Fruit fly (Drosophila melanogaster) whole organism, embryonic: ENCODE data around the gene CG17224.

Source experiments
- Abd-B ChIP-seq: fragments of 200-800 bp; sonication (Bioruptor generic); optimal IDR thresholded peaks from 2 replicates; lab custom pipeline; 2018; ENCODE audit warnings: missing biosample characterization, mild to moderate bottlenecking, missing genetic modification characterization, moderate library complexity
- Ada2b ChIP-seq: fragments of 200-800 bp; sonication (Bioruptor generic); IDR thresholded peaks from 2 replicates; pipeline ENCODE4 v1.3.6; 2022; ENCODE audit warnings: missing biosample characterization, missing genetic modification characterization
- Atf6 ChIP-seq: fragments of 200-800 bp; sonication (Bioruptor generic); IDR thresholded peaks from 2 replicates; pipeline ENCODE4 v1.3.6; 2022; ENCODE audit warnings: missing biosample characterization, missing genetic modification characterization
- Bdp1 ChIP-seq: fragments of 200-800 bp; sonication (Bioruptor generic); optimal IDR thresholded peaks from 3 replicates; lab custom pipeline; 2016; ENCODE audit warnings: missing biosample characterization, missing genetic modification characterization
- Bteb2 ChIP-seq: fragments of 200-800 bp; sonication (Bioruptor generic); optimal IDR thresholded peaks from 2 replicates; lab custom pipeline; 2016; ENCODE audit warnings: missing biosample characterization, missing genetic modification characterization
- CG1647 ChIP-seq: fragments of 200-800 bp; sonication (Bioruptor generic); optimal IDR thresholded peaks from 3 replicates; lab custom pipeline; 2016; ENCODE audit warnings: missing biosample characterization, missing genetic modification characterization
- CG16779 ChIP-seq: fragments of 200-800 bp; sonication (Bioruptor generic); IDR thresholded peaks from 2 replicates; pipeline ENCODE4 v1.3.6; 2022; ENCODE audit warnings: missing biosample characterization, missing genetic modification characterization
- CG17328 ChIP-seq: fragments of 200-800 bp; sonication (Bioruptor generic); IDR thresholded peaks from 2 replicates; pipeline ENCODE4 v1.3.6; 2022; ENCODE audit warnings: missing biosample characterization, missing genetic modification characterization
- CG17612 ChIP-seq: fragments of 200-800 bp; sonication (Bioruptor generic); IDR thresholded peaks from 2 replicates; pipeline ENCODE4 v1.3.6; 2022; ENCODE audit warnings: missing biosample characterization, missing genetic modification characterization
- CG30403 ChIP-seq: fragments of 200-800 bp; sonication (Bioruptor generic); optimal IDR thresholded peaks from 3 replicates; lab custom pipeline; 2016; ENCODE audit warnings: missing biosample characterization, missing genetic modification characterization
- CG32532 ChIP-seq: fragments of 200-800 bp; sonication (Bioruptor generic); IDR thresholded peaks from 2 replicates; pipeline ENCODE4 v1.3.6; 2022; ENCODE audit warnings: missing biosample characterization, missing genetic modification characterization
- CG34224 ChIP-seq: fragments of 200-800 bp; sonication (Bioruptor generic); IDR thresholded peaks from 3 replicates; pipeline ENCODE4 v1.3.6; 2022; ENCODE audit warnings: missing biosample characterization, missing genetic modification characterization; ENCODE audit not compliant: partially characterized antibody
- CG3726 ChIP-seq: fragments of 200-800 bp; sonication (Bioruptor generic); IDR thresholded peaks from 3 replicates; pipeline ENCODE4, ENCODE4 v1.3.6; 2022; ENCODE audit warnings: missing biosample characterization, missing genetic modification characterization
- CG3847 ChIP-seq: fragments of 200-800 bp; sonication (Bioruptor generic); IDR thresholded peaks from 2 replicates; pipeline ENCODE4 v1.3.6; 2022; ENCODE audit warnings: missing biosample characterization, missing genetic modification characterization
- CG5245 ChIP-seq: fragments of 200-800 bp; sonication (Bioruptor generic); optimal IDR thresholded peaks from 3 replicates; lab custom pipeline; 2016; ENCODE audit warnings: missing biosample characterization, missing genetic modification characterization
- CG6272 ChIP-seq: fragments of 200-800 bp; sonication (Bioruptor generic); IDR thresholded peaks from 2 replicates; pipeline ENCODE4 v1.3.6; 2022; ENCODE audit warnings: missing biosample characterization, missing genetic modification characterization
- CG6813 ChIP-seq: fragments of 200-800 bp; sonication (Bioruptor generic); optimal IDR thresholded peaks from 2 replicates; lab custom pipeline; 2017; ENCODE audit warnings: missing biosample characterization, missing genetic modification characterization, mild to moderate bottlenecking, moderate library complexity, missing genetic modification reagents
- CG6854 ChIP-seq: fragments of 200-800 bp; sonication (Bioruptor generic); optimal IDR thresholded peaks from 3 replicates; lab custom pipeline; 2017; ENCODE audit warnings: missing biosample characterization, mild to moderate bottlenecking, missing genetic modification characterization
- CG7839 ChIP-seq: fragments of 200-800 bp; sonication (Bioruptor generic); optimal IDR thresholded peaks from 3 replicates; lab custom pipeline; 2018; ENCODE audit warnings: missing biosample characterization, mild to moderate bottlenecking, missing genetic modification characterization, moderate library complexity
- CG8388 ChIP-seq: fragments of 200-800 bp; sonication (Bioruptor generic); optimal IDR thresholded peaks from 2 replicates; lab custom pipeline; 2019; ENCODE audit warnings: missing biosample characterization, mild to moderate bottlenecking, missing genetic modification characterization, moderate library complexity
- CG8924 ChIP-seq: fragments of 200-800 bp; optimal IDR thresholded peaks from 3 replicates; lab custom pipeline; 2019; ENCODE audit warnings: missing biosample characterization, mild to moderate bottlenecking, missing genetic modification characterization, moderate library complexity
- CG9876 ChIP-seq: fragments of 200-800 bp; sonication (Bioruptor generic); optimal IDR thresholded peaks from 2 replicates; lab custom pipeline; 2016; ENCODE audit warnings: missing biosample characterization, missing genetic modification characterization
- CTCF ChIP-seq: fragments of 200-800 bp; sonication (Bioruptor generic); optimal IDR thresholded peaks from 2 replicates; lab custom pipeline; 2017; ENCODE audit warnings: missing biosample characterization, mild to moderate bottlenecking, missing genetic modification characterization, moderate library complexity
- Ets65A ChIP-seq: fragments of 200-800 bp; sonication (Bioruptor generic); peaks from one replicate; lab custom pipeline; 2016; ENCODE audit warnings: missing biosample characterization, missing genetic modification characterization
- H2.0 ChIP-seq: fragments of 200-800 bp; sonication (Bioruptor generic); IDR thresholded peaks from 2 replicates; pipeline ENCODE4 v1.3.6; 2022; ENCODE audit warnings: missing biosample characterization, missing genetic modification characterization
- MTF-1 ChIP-seq: fragments of 200-800 bp; sonication (Bioruptor generic); optimal IDR thresholded peaks from 2 replicates; lab custom pipeline; 2018; ENCODE audit warnings: missing biosample characterization, mild to moderate bottlenecking, missing genetic modification characterization, borderline replicate concordance
- Mad ChIP-seq: fragments of 200-800 bp; sonication (Bioruptor generic); optimal IDR thresholded peaks from 2 replicates; lab custom pipeline; 2016; ENCODE audit warnings: missing biosample characterization, missing genetic modification characterization
- Med ChIP-seq: fragments of 200-800 bp; sonication (Bioruptor generic); peaks from one replicate; lab custom pipeline; 2016; ENCODE audit warnings: missing biosample characterization, missing genetic modification characterization, mild to moderate bottlenecking, inconsistent platforms, moderate library complexity
- Optix ChIP-seq: fragments of 200-800 bp; sonication (Bioruptor generic); IDR thresholded peaks from 3 replicates; pipeline ENCODE4 v1.3.6; 2022; ENCODE audit warnings: missing biosample characterization, missing genetic modification characterization
- Rx ChIP-seq: fragments of 200-800 bp; sonication (Bioruptor generic); IDR thresholded peaks from 2 replicates; pipeline ENCODE4 v1.3.6; 2022; ENCODE audit warnings: missing biosample characterization, missing genetic modification characterization
- Sry-δ ChIP-seq: fragments of 200-800 bp; sonication (Bioruptor generic); optimal IDR thresholded peaks from 2 replicates; lab custom pipeline; 2016; ENCODE audit warnings: missing biosample characterization, missing genetic modification characterization
- Xbp1 ChIP-seq: fragments of 200-800 bp; sonication (Bioruptor generic); optimal IDR thresholded peaks from 3 replicates; lab custom pipeline; 2016; ENCODE audit warnings: missing biosample characterization, mild to moderate bottlenecking, missing genetic modification characterization
- br ChIP-seq: fragments of >200 bp; optimal IDR thresholded peaks from 2 replicates; lab custom pipeline; 2017
- gcm ChIP-seq: fragments of 200-800 bp; sonication (Bioruptor generic); optimal IDR thresholded peaks from 2 replicates; lab custom pipeline; 2019; ENCODE audit warnings: missing biosample characterization, mild to moderate bottlenecking, missing genetic modification characterization, moderate library complexity
- gsb ChIP-seq: fragments of 200-800 bp; sonication (Bioruptor generic); IDR thresholded peaks from 2 replicates; pipeline ENCODE4 v1.3.6; 2022; ENCODE audit warnings: missing biosample characterization, missing genetic modification characterization
- gt ChIP-seq: fragments of 200-800 bp; sonication (Bioruptor generic); IDR thresholded peaks from 2 replicates; pipeline ENCODE4 v1.3.6; 2022; ENCODE audit warnings: missing biosample characterization, missing genetic modification characterization
- insv ChIP-seq, 2 experiments: fragments of 200-800 bp; sonication (Bioruptor generic); optimal IDR thresholded peaks; 3 replicates each; lab custom pipeline; 2016 to 2018; ENCODE audit warnings: missing biosample characterization in 2 of 2, missing genetic modification characterization in 2 of 2
- kay ChIP-seq: fragments of 200-800 bp; sonication (Bioruptor generic); optimal IDR thresholded peaks from 2 replicates; lab custom pipeline; 2016; ENCODE audit warnings: missing biosample characterization, missing genetic modification characterization
- maf-S ChIP-seq: fragments of 200-800 bp; sonication (Bioruptor generic); optimal IDR thresholded peaks from 2 replicates; lab custom pipeline; 2016; ENCODE audit warnings: missing biosample characterization, missing genetic modification characterization
- nmo ChIP-seq: fragments of 200-800 bp; sonication (Bioruptor generic); optimal IDR thresholded peaks from 2 replicates; lab custom pipeline; 2018; ENCODE audit warnings: missing biosample characterization, mild to moderate bottlenecking, missing genetic modification characterization, moderate library complexity
- odd ChIP-seq: fragments of 200-800 bp; sonication (Bioruptor generic); optimal IDR thresholded peaks from 2 replicates; lab custom pipeline; 2017; ENCODE audit warnings: missing biosample characterization, mild to moderate bottlenecking, missing genetic modification characterization
- prd ChIP-seq, 3 experiments: fragments of >200 bp in 2 of 3; fragments of 200-800 bp in 1 of 3; sonication (Bioruptor generic) in 1 of 3; optimal IDR thresholded peaks in 2 of 3; IDR thresholded peaks in 1 of 3; 2 replicates in 2 of 3; 3 replicates in 1 of 3; pipeline versions ENCODE4 v1.3.6 to Lab custom; 2017 to 2022; ENCODE audit warnings: missing biosample characterization in 1 of 3, missing genetic modification characterization in 1 of 3
- run ChIP-seq: fragments of 200-800 bp; sonication (Bioruptor generic); optimal IDR thresholded peaks from 3 replicates; lab custom pipeline; 2018; ENCODE audit warnings: missing biosample characterization, mild to moderate bottlenecking, missing genetic modification characterization
- sens-2 ChIP-seq: fragments of 200-800 bp; sonication (Bioruptor generic); IDR thresholded peaks from 2 replicates; pipeline ENCODE4 v1.3.6; 2022; ENCODE audit warnings: missing biosample characterization, missing genetic modification characterization
- tgo ChIP-seq: fragments of 200-800 bp; sonication (Bioruptor generic); IDR thresholded peaks from 3 replicates; pipeline ENCODE4 v1.3.6; 2022; ENCODE audit warnings: missing biosample characterization, missing genetic modification characterization
- tin ChIP-seq: fragments of 200-800 bp; sonication (Bioruptor generic); optimal IDR thresholded peaks from 3 replicates; lab custom pipeline; 2016; ENCODE audit warnings: missing biosample characterization, missing genetic modification characterization
- tll ChIP-seq, 2 experiments: fragments of 200-800 bp in 1 of 2; fragments of >200 bp in 1 of 2; sonication (Bioruptor generic) in 1 of 2; optimal IDR thresholded peaks; 2 replicates each; lab custom pipeline; 2017 to 2019; ENCODE audit warnings: missing biosample characterization in 2 of 2, missing genetic modification characterization in 2 of 2, mild to moderate bottlenecking in 1 of 2, moderate library complexity in 1 of 2
- trh ChIP-seq: fragments of 200-800 bp; sonication (Bioruptor generic); optimal IDR thresholded peaks from 2 replicates; lab custom pipeline; 2016; ENCODE audit warnings: missing biosample characterization, missing genetic modification characterization
- tup ChIP-seq: fragments of 200-800 bp; sonication (Bioruptor generic); optimal IDR thresholded peaks from 2 replicates; lab custom pipeline; 2016; ENCODE audit warnings: missing biosample characterization, mild to moderate bottlenecking, missing genetic modification characterization, moderate library complexity
- z ChIP-seq: fragments of 200-800 bp; sonication (Bioruptor generic); IDR thresholded peaks from 3 replicates; pipeline ENCODE4 v1.3.6; 2022; ENCODE audit warnings: missing biosample characterization, missing genetic modification characterization
- zfh2 ChIP-seq: fragments of 200-800 bp; sonication (Bioruptor generic); optimal IDR thresholded peaks from 2 replicates; lab custom pipeline; 2016; ENCODE audit warnings: missing biosample characterization, missing genetic modification characterization

The CG17224 gene

DNA sequence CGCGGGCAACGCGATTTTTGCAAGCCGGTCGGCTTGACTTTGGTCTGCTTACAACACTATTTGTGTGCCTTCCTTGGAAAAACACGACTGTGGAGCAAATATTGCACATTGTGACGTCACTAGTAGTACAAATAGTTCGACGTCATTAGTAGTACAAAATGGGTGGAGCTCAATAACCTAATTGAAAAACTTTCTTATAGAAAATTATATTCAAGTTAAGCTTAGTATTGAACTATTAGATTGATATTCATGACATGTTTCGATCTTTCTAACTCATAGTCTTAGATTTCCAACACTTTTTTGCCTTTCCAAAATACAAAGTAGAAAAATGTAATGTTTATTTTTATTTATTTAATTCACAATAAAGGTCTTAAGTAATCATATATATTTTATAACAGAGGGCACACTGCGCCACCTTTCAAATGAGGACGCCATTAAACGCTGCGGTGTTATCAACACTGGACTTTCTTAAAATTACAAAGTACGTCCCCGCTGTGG, 45.6 kb downstream of the CG17224 start, which contains the start of the genes Rrp1 and gammaTub23C (continued):
- peak; percentile 86 for TF ChIP-seq tgo (GFP tag; lab: Robert Waterston, UW)
- TF ChIP-seq trh (GFP tag; lab: Kevin White, UChicago) = peak; percentile 78
- TF ChIP-seq CG17612 (GFP tag; lab: Robert Waterston, UW) = peak; percentile 25; the same call in 1 of the 2 replicates
- TF ChIP-seq CG6272 = peak; percentile 79; the same call in 1 of the 2 replicates
- TF ChIP-seq Mad (GFP tag; lab: Kevin White, UChicago) = peak; percentile 81
- peak; percentile 94 for TF ChIP-seq CG7839 (tag; lab: Kevin White, UChicago)
- no peak for TF ChIP-seq CG16779 (GFP tag; lab: Robert Waterston, UW)
- TF ChIP-seq CG32532 (GFP tag; lab: Robert Waterston, UW) = peak; percentile 83
- peak; percentile 49 to 78 for TF ChIP-seq tll (GFP tag; optimal IDR thresholded peaks at IDR 0.05; lab: Kevin White, UChicago)
- TF ChIP-seq CG34224 (GFP tag; lab: Robert Waterston, UW) = no peak
- peak; percentile 48 for TF ChIP-seq CTCF (GFP tag; lab: Kevin White, UChicago)
- peak; percentile 47; the same call in 1 of the 2 replicates for TF ChIP-seq gt (GFP tag; lab: Robert Waterston, UW)
- peak; percentile 89 for TF ChIP-seq CG3847 (GFP tag; lab: Robert Waterston, UW)
- peak; percentile 72 for TF ChIP-seq CG6813 (GFP tag; lab: Kevin White, UChicago)
- peak; percentile 95 for TF ChIP-seq Ets65A
- TF ChIP-seq sens-2 (GFP tag; lab: Robert Waterston, UW) = peak; percentile 64
- peak; percentile 43; the same call in 1 of the 2 replicates for TF ChIP-seq CG17328 (GFP tag; lab: Robert Waterston, UW)
- no peak for TF ChIP-seq prd (optimal IDR thresholded peaks at IDR 0.05; lab: Kevin White, UChicago)
- TF ChIP-seq prd (GFP tag; IDR thresholded peaks at IDR 0.05; lab: Robert Waterston, UW) = peak; percentile 93
- peak; percentile 80 for TF ChIP-seq Atf6
- peak; percentile 60 for TF ChIP-seq CG1647
- TF ChIP-seq z (GFP tag; lab: Robert Waterston, UW) = no peak
- peak; percentile 69 for TF ChIP-seq tup (GFP tag; lab: Kevin White, UChicago)
- TF ChIP-seq CG6854 (GFP tag; lab: Kevin White, UChicago) = peak; percentile 74
- TF ChIP-seq gsb (GFP tag; lab: Robert Waterston, UW) = no peak; the same call in 1 of the 2 replicates
- TF ChIP-seq gcm (GFP tag; lab: Kevin White, UChicago) = peak; percentile 86
- peak; percentile 78 for TF ChIP-seq zfh2
- TF ChIP-seq Rx (GFP tag; lab: Robert Waterston, UW) = no peak
- peak; percentile 93 for TF ChIP-seq Abd-B (GFP tag; lab: Kevin White, UChicago)
- peak; percentile 70 for TF ChIP-seq Sry-δ (GFP tag; lab: Kevin White, UChicago)
- TF ChIP-seq Xbp1 (GFP tag; lab: Kevin White, UChicago) = peak; percentile 93
- 0 out of 3 replicates have a peak, but pooled peaks have one; percentile 31 for TF ChIP-seq Optix (GFP tag; lab: Robert Waterston, UW)
- TF ChIP-seq CG8924 (tag; lab: Kevin White, UChicago) = peak; percentile 91
- peak; percentile 94 for TF ChIP-seq tin
- TF ChIP-seq run = peak; percentile 64
- TF ChIP-seq CG8388 = peak; percentile 89
- TF ChIP-seq CG9876 (GFP tag; lab: Kevin White, UChicago) = peak; percentile 62
- peak; percentile 43 for TF ChIP-seq MTF-1 (GFP tag; lab: Kevin White, UChicago)
- TF ChIP-seq H2.0 = peak; percentile 81
- TF ChIP-seq CG30403 (GFP tag; lab: Kevin White, UChicago) = peak; percentile 97
- TF ChIP-seq br (lab: Kevin White, UChicago) = no peak
- TF ChIP-seq Bdp1 (GFP tag; lab: Kevin White, UChicago) = peak; percentile 57
- TF ChIP-seq odd (GFP tag; lab: Kevin White, UChicago) = peak; percentile 85
- TF ChIP-seq maf-S (GFP tag; lab: Kevin White, UChicago) = peak; percentile 63
- TF ChIP-seq Bteb2 = peak; percentile 67
- peak; percentile 78 for TF ChIP-seq CG5245 (GFP tag; lab: Kevin White, UChicago)
- TF ChIP-seq insv (GFP tag; optimal IDR thresholded peaks at IDR 0.05; lab: Kevin White, UChicago) = peak in 1 of 2 experiments; percentile 74
- TF ChIP-seq nmo (GFP tag; lab: Kevin White, UChicago) = peak; percentile 97
- TF ChIP-seq Med (GFP tag; lab: Kevin White, UChicago) = peak; percentile 88
- peak; percentile 58; the same call in 1 of the 2 replicates for TF ChIP-seq Ada2b
- TF ChIP-seq CG3726 (GFP tag; lab: Robert Waterston, UW) = peak; percentile 74; the same call in 2 of the 3 replicates
- peak; percentile 83 for TF ChIP-seq kay (GFP tag; lab: Kevin White, UChicago)
